Fruit fly (Drosophila melanogaster): ENCODE measurements around the gene CG17219.
A peak's percentile ranks its signal among the peaks of the same experiment; 100 is the strongest.

CG17219 gene

dm6 chr2L:3003399-3003798, 25.7 kb upstream of the CG17219 start (continued):
- 0 out of 3 replicates have a peak, but pooled peaks have one; percentile 21 for TF ChIP-seq CG14050 (GFP tag; IDR thresholded peaks at IDR 0.05)
- peak; percentile 41 for TF ChIP-seq ind (GFP tag; optimal IDR thresholded peaks at IDR 0.05)
- peak; percentile 67; the same call in 2 of the 3 replicates for TF ChIP-seq CG17361 (GFP tag; IDR thresholded peaks at IDR 0.05)
- TF ChIP-seq fd102C (GFP tag; optimal IDR thresholded peaks at IDR 0.05), result no peak
- peak; percentile 28; the same call in 1 of the 3 replicates for TF ChIP-seq CG11093 (GFP tag; IDR thresholded peaks at IDR 0.05)
- no peak for TF ChIP-seq Antp (GFP tag; optimal IDR thresholded peaks at IDR 0.05)
- no peak for TF ChIP-seq bowl (GFP tag; IDR thresholded peaks at IDR 0.05)
- peak; percentile 75 for TF ChIP-seq Sox100B (GFP tag; optimal IDR thresholded peaks at IDR 0.05)
- peak; percentile 68 for TF ChIP-seq Ptx1 (GFP tag; IDR thresholded peaks at IDR 0.05)
- TF ChIP-seq CG12391 (tag; optimal IDR thresholded peaks at IDR 0.05), result peak; percentile 53
- peak; percentile 33 for TF ChIP-seq Fer3 (tag; optimal IDR thresholded peaks at IDR 0.05)
- TF ChIP-seq Dref (GFP tag; IDR thresholded peaks at IDR 0.05), result no peak
- no peak for TF ChIP-seq unc-4 (GFP tag; IDR thresholded peaks at IDR 0.05; ENCODE audit: partially characterized antibody)
- 0 out of 2 replicates have a peak, but pooled peaks have one; percentile 20 for TF ChIP-seq seq (GFP tag; IDR thresholded peaks at IDR 0.05)
- TF ChIP-seq Max (GFP tag; optimal IDR thresholded peaks at IDR 0.05), result no peak
- TF ChIP-seq CG14710 (tag; optimal IDR thresholded peaks at IDR 0.05), result peak; percentile 15
- TF ChIP-seq tna (GFP tag; IDR thresholded peaks at IDR 0.05; ENCODE audit: partially characterized antibody), result no peak
- no peak for TF ChIP-seq HmgZ (tag; optimal IDR thresholded peaks at IDR 0.05)
- TF ChIP-seq CG3995 (GFP tag; optimal IDR thresholded peaks at IDR 0.05), result no peak
- 0 out of 3 replicates have a peak, but pooled peaks have one; percentile 37 for TF ChIP-seq gce (GFP tag; IDR thresholded peaks at IDR 0.05)
- TF ChIP-seq CG6254 (GFP tag; optimal IDR thresholded peaks at IDR 0.05), result peak; percentile 43
- no peak for TF ChIP-seq nerfin-2 (GFP tag; IDR thresholded peaks at IDR 0.05; ENCODE audit: partially characterized antibody)
- peak; percentile 30 for TF ChIP-seq btn (GFP tag; optimal IDR thresholded peaks at IDR 0.05)
- TF ChIP-seq pb (GFP tag; optimal IDR thresholded peaks at IDR 0.05), result no peak
- TF ChIP-seq CG31224 (GFP tag; IDR thresholded peaks at IDR 0.05), result no peak
- peak; percentile 80 for TF ChIP-seq Med (GFP tag)
- peak; percentile 54 for TF ChIP-seq lmd (GFP tag; IDR thresholded peaks at IDR 0.05)
- TF ChIP-seq CG8281 (tag; optimal IDR thresholded peaks at IDR 0.05), result peak; percentile 15
- no peak for TF ChIP-seq croc (GFP tag; conservative IDR thresholded peaks at IDR 0.05)
- TF ChIP-seq gem (tag; optimal IDR thresholded peaks at IDR 0.05), result peak; percentile 76
- TF ChIP-seq CG17568 (GFP tag; optimal IDR thresholded peaks at IDR 0.05), result peak; percentile 40
- TF ChIP-seq CG31388 (GFP tag; optimal IDR thresholded peaks at IDR 0.05), result no peak
- peak; percentile 5 for TF ChIP-seq CG13296 (GFP tag; optimal IDR thresholded peaks at IDR 0.05)
- TF ChIP-seq esg (GFP tag; conservative IDR thresholded peaks at IDR 0.05), result peak; percentile 41; the same call in 1 of the 2 replicates
- TF ChIP-seq CG15514 (GFP tag; optimal IDR thresholded peaks at IDR 0.05), result no peak
- TF ChIP-seq Aef1 (GFP tag; IDR thresholded peaks at IDR 0.05), result 0 out of 3 replicates have a peak, but pooled peaks have one; percentile 29
- TF ChIP-seq Sox102F (GFP tag; optimal IDR thresholded peaks at IDR 0.05), result peak; percentile 86
- peak; percentile 1 for TF ChIP-seq bcd (GFP tag; optimal IDR thresholded peaks at IDR 0.05)
- TF ChIP-seq Vsx1 (GFP tag; optimal IDR thresholded peaks at IDR 0.05), result no peak
- TF ChIP-seq shn (GFP tag; optimal IDR thresholded peaks at IDR 0.05), result no peak
- TF ChIP-seq grau (tag; optimal IDR thresholded peaks at IDR 0.05), result peak; percentile 57
- TF ChIP-seq Ada2b (GFP tag; IDR thresholded peaks at IDR 0.05), result peak; percentile 47; the same call in 1 of the 2 replicates
- TF ChIP-seq slp2 (GFP tag; optimal IDR thresholded peaks at IDR 0.05), result no peak
- TF ChIP-seq tin (GFP tag; optimal IDR thresholded peaks at IDR 0.05), result peak; percentile 16
- TF ChIP-seq BtbVII (GFP tag; optimal IDR thresholded peaks at IDR 0.05), result peak; percentile 24
- TF ChIP-seq lbe (GFP tag; optimal IDR thresholded peaks at IDR 0.05), result no peak
- peak; percentile 16 for TF ChIP-seq Lhr (GFP tag; optimal IDR thresholded peaks at IDR 0.05)
- peak; percentile 65 for TF ChIP-seq CG2712 (tag; optimal IDR thresholded peaks at IDR 0.05)
- no peak for TF ChIP-seq CG42726 (GFP tag; IDR thresholded peaks at IDR 0.05; ENCODE audit: partially characterized antibody)
- TF ChIP-seq ci (GFP tag; IDR thresholded peaks at IDR 0.05), result peak; percentile 71

Data from whole organism, embryonic.